Fruit fly (Drosophila melanogaster) whole organism, embryonic: ENCODE measurements around the gene Takl2.

Source experiments
- Abd-B ChIP-seq: fragments of 200-800 bp; sonication (Bioruptor generic); optimal IDR thresholded peaks from 2 replicates; lab custom pipeline; 2018; ENCODE audit warnings: missing biosample characterization, mild to moderate bottlenecking, missing genetic modification characterization, moderate library complexity
- Aef1 ChIP-seq: fragments of 200-800 bp; sonication (Bioruptor generic); IDR thresholded peaks from 3 replicates; pipeline ENCODE4 v1.3.6; 2022; ENCODE audit warnings: missing biosample characterization, missing genetic modification characterization
- Blimp-1 ChIP-seq: fragments of 200-800 bp; sonication (Bioruptor generic); optimal IDR thresholded peaks from 3 replicates; lab custom pipeline; 2018; ENCODE audit warnings: missing biosample characterization, missing genetic modification characterization, mild to moderate bottlenecking, moderate library complexity, missing genetic modification reagents
- CG1024 ChIP-seq: fragments of 200-800 bp; sonication (Bioruptor generic); IDR thresholded peaks from 2 replicates; pipeline ENCODE4 v1.3.6; 2022; ENCODE audit warnings: missing biosample characterization, missing genetic modification characterization
- CG14014 ChIP-seq: fragments of 200-800 bp; sonication (Bioruptor generic); IDR thresholded peaks from 2 replicates; pipeline ENCODE4 v1.3.6; 2022; ENCODE audit warnings: missing biosample characterization, missing genetic modification characterization
- CG17359 ChIP-seq: fragments of 200-800 bp; sonication (Bioruptor generic); optimal IDR thresholded peaks from 3 replicates; lab custom pipeline; 2018; ENCODE audit warnings: missing biosample characterization, mild to moderate bottlenecking, missing genetic modification characterization, moderate library complexity
- CG33557 ChIP-seq: fragments of 200-800 bp; sonication (Bioruptor generic); optimal IDR thresholded peaks from 2 replicates; lab custom pipeline; 2019; ENCODE audit warnings: missing biosample characterization, mild to moderate bottlenecking, missing genetic modification characterization, moderate library complexity
- CG3407 ChIP-seq: fragments of 200-800 bp; sonication (Bioruptor generic); optimal IDR thresholded peaks from 2 replicates; lab custom pipeline; 2018; ENCODE audit warnings: missing biosample characterization, mild to moderate bottlenecking, missing genetic modification characterization
- CG43689 ChIP-seq: fragments of 200-800 bp; sonication (Bioruptor generic); IDR thresholded peaks from 2 replicates; pipeline ENCODE4 v1.3.6; 2022; ENCODE audit warnings: missing biosample characterization, missing genetic modification characterization
- CG6689 ChIP-seq: fragments of 200-800 bp; sonication (Bioruptor generic); IDR thresholded peaks from 2 replicates; pipeline ENCODE4 v1.3.6; 2022; ENCODE audit warnings: missing biosample characterization, missing genetic modification characterization
- CTCF ChIP-seq: fragments of 200-800 bp; sonication (Bioruptor generic); optimal IDR thresholded peaks from 2 replicates; lab custom pipeline; 2017; ENCODE audit warnings: missing biosample characterization, mild to moderate bottlenecking, missing genetic modification characterization, moderate library complexity
- Eip74EF ChIP-seq, 2 experiments: fragments of 200-800 bp in 1 of 2; fragments of >200 bp in 1 of 2; sonication (Bioruptor generic) in 1 of 2; optimal IDR thresholded peaks; 2 replicates each; lab custom pipeline; 2017 to 2019; ENCODE audit warnings: missing biosample characterization in 2 of 2, missing genetic modification characterization in 2 of 2, mild to moderate bottlenecking in 1 of 2, moderate library complexity in 1 of 2
- Fer1 ChIP-seq: fragments of 200-800 bp; sonication (Bioruptor generic); optimal IDR thresholded peaks from 2 replicates; lab custom pipeline; 2017; ENCODE audit warnings: missing biosample characterization, mild to moderate bottlenecking, missing genetic modification characterization
- HLH54F ChIP-seq: fragments of 200-800 bp; sonication (Bioruptor generic); optimal IDR thresholded peaks from 3 replicates; lab custom pipeline; 2016; ENCODE audit warnings: missing biosample characterization, missing genetic modification characterization
- HmgD ChIP-seq: fragments of 200-800 bp; sonication (Bioruptor generic); optimal IDR thresholded peaks from 3 replicates; lab custom pipeline; 2016; ENCODE audit warnings: missing biosample characterization, missing genetic modification characterization
- Hr51 ChIP-seq, 2 experiments: fragments of 200-800 bp; sonication (Bioruptor generic); optimal IDR thresholded peaks; 2 replicates in 1 of 2; 3 replicates in 1 of 2; lab custom pipeline; 2016 to 2018; ENCODE audit warnings: missing biosample characterization in 2 of 2, missing genetic modification characterization in 2 of 2, mild to moderate bottlenecking in 1 of 2, moderate library complexity in 1 of 2
- Lhr ChIP-seq: fragments of 200-800 bp; sonication (Bioruptor generic); optimal IDR thresholded peaks from 3 replicates; lab custom pipeline; 2017; ENCODE audit warnings: mild to moderate bottlenecking, missing biosample characterization, missing genetic modification reagents, missing genetic modification characterization
- Lpt ChIP-seq: fragments of >200 bp; optimal IDR thresholded peaks from 2 replicates; lab custom pipeline; 2018; ENCODE audit warnings: missing biosample characterization, missing genetic modification characterization
- MTF-1 ChIP-seq: fragments of 200-800 bp; sonication (Bioruptor generic); optimal IDR thresholded peaks from 2 replicates; lab custom pipeline; 2018; ENCODE audit warnings: missing biosample characterization, mild to moderate bottlenecking, missing genetic modification characterization, borderline replicate concordance
- Med ChIP-seq: fragments of 200-800 bp; sonication (Bioruptor generic); peaks from one replicate; lab custom pipeline; 2016; ENCODE audit warnings: missing biosample characterization, missing genetic modification characterization, mild to moderate bottlenecking, inconsistent platforms, moderate library complexity
- Meics ChIP-seq: fragments of 200-800 bp; sonication (Bioruptor generic); optimal IDR thresholded peaks from 2 replicates; lab custom pipeline; 2017; ENCODE audit warnings: missing biosample characterization, mild to moderate bottlenecking, missing genetic modification characterization
- PHDP ChIP-seq: fragments of 200-800 bp; sonication (Bioruptor generic); optimal IDR thresholded peaks from 3 replicates; lab custom pipeline; 2018; ENCODE audit warnings: missing biosample characterization, mild to moderate bottlenecking, missing genetic modification characterization, moderate library complexity
- TFAM ChIP-seq: fragments of 200-800 bp; sonication (Bioruptor generic); optimal IDR thresholded peaks from 2 replicates; lab custom pipeline; 2017; ENCODE audit warnings: missing biosample characterization, missing genetic modification characterization, inconsistent platforms
- cg ChIP-seq: fragments of 200-800 bp; sonication (Bioruptor generic); optimal IDR thresholded peaks from 3 replicates; lab custom pipeline; 2019; ENCODE audit warnings: missing biosample characterization, mild to moderate bottlenecking, missing genetic modification characterization, moderate library complexity
- dati ChIP-seq: fragments of 200-800 bp; sonication (Bioruptor generic); IDR thresholded peaks from 2 replicates; pipeline ENCODE4 v1.3.6; 2022; ENCODE audit warnings: missing biosample characterization, missing genetic modification characterization
- gem ChIP-seq: fragments of 200-800 bp; sonication (Bioruptor generic); optimal IDR thresholded peaks from 2 replicates; lab custom pipeline; 2019; ENCODE audit warnings: missing biosample characterization, mild to moderate bottlenecking, missing genetic modification characterization, moderate library complexity
- grn ChIP-seq: fragments of 200-800 bp; sonication (Bioruptor generic); optimal IDR thresholded peaks from 3 replicates; lab custom pipeline; 2017; ENCODE audit warnings: missing biosample characterization, missing genetic modification characterization
- kah ChIP-seq: fragments of 200-800 bp; sonication (Bioruptor generic); optimal IDR thresholded peaks from 2 replicates; lab custom pipeline; 2018; ENCODE audit warnings: missing biosample characterization, mild to moderate bottlenecking, missing genetic modification characterization
- knrl ChIP-seq: fragments of 200-800 bp; sonication (Bioruptor generic); IDR thresholded peaks from 3 replicates; pipeline ENCODE4 v1.3.6; 2022; ENCODE audit warnings: missing biosample characterization, missing genetic modification characterization; ENCODE audit not compliant: partially characterized antibody
- lov ChIP-seq, 2 experiments: fragments of 200-800 bp in 1 of 2; fragments of >200 bp in 1 of 2; sonication (Bioruptor generic) in 1 of 2; IDR thresholded peaks in 1 of 2; optimal IDR thresholded peaks in 1 of 2; 2 replicates in 1 of 2; 3 replicates in 1 of 2; pipeline versions ENCODE4 v1.3.6 to Lab custom; 2017 to 2022; ENCODE audit warnings: missing biosample characterization in 1 of 2, missing genetic modification characterization in 1 of 2
- nerfin-1 ChIP-seq: fragments of 200-800 bp; sonication (Bioruptor generic); optimal IDR thresholded peaks from 3 replicates; lab custom pipeline; 2019; ENCODE audit warnings: missing biosample characterization, mild to moderate bottlenecking, missing genetic modification characterization, moderate library complexity
- nom ChIP-seq: fragments of 200-800 bp; sonication (Bioruptor generic); optimal IDR thresholded peaks from 2 replicates; lab custom pipeline; 2017; ENCODE audit warnings: missing biosample characterization, missing genetic modification characterization, mild to moderate bottlenecking, moderate library complexity, missing genetic modification reagents
- odd ChIP-seq: fragments of 200-800 bp; sonication (Bioruptor generic); optimal IDR thresholded peaks from 2 replicates; lab custom pipeline; 2017; ENCODE audit warnings: missing biosample characterization, mild to moderate bottlenecking, missing genetic modification characterization
- pnt ChIP-seq: fragments of 200-800 bp; sonication (Bioruptor generic); optimal IDR thresholded peaks from 3 replicates; lab custom pipeline; 2016; ENCODE audit warnings: missing biosample characterization, missing genetic modification characterization
- pros ChIP-seq: fragments of 200-800 bp; sonication (Bioruptor generic); optimal IDR thresholded peaks from 3 replicates; lab custom pipeline; 2019; ENCODE audit warnings: missing biosample characterization, mild to moderate bottlenecking, missing genetic modification characterization, moderate library complexity
- ranshi ChIP-seq: fragments of 200-800 bp; sonication (Bioruptor generic); IDR thresholded peaks from 2 replicates; pipeline ENCODE4 v1.3.6; 2022; ENCODE audit warnings: missing biosample characterization, missing genetic modification characterization
- row ChIP-seq: fragments of 200-800 bp; sonication (Bioruptor generic); IDR thresholded peaks from 3 replicates; pipeline ENCODE4 v1.3.6; 2022; ENCODE audit warnings: missing biosample characterization, missing genetic modification characterization
- schlank ChIP-seq: fragments of 200-800 bp; sonication (Bioruptor generic); optimal IDR thresholded peaks from 2 replicates; lab custom pipeline; 2018; ENCODE audit warnings: missing biosample characterization, mild to moderate bottlenecking, missing genetic modification characterization
- sd ChIP-seq: fragments of 200-800 bp; sonication (Bioruptor generic); optimal IDR thresholded peaks from 3 replicates; lab custom pipeline; 2018; ENCODE audit warnings: missing biosample characterization, mild to moderate bottlenecking, missing genetic modification characterization, moderate library complexity
- tup ChIP-seq: fragments of 200-800 bp; sonication (Bioruptor generic); optimal IDR thresholded peaks from 2 replicates; lab custom pipeline; 2016; ENCODE audit warnings: missing biosample characterization, mild to moderate bottlenecking, missing genetic modification characterization, moderate library complexity

Takl2 gene

dm6 chr3R:22727857-22728256 is 5.8 kb downstream of the Takl2 start (continued):
- TF ChIP-seq Lhr (GFP tag; lab: Kevin White, UChicago) = no peak
- TF ChIP-seq CG33557 (GFP tag; lab: Kevin White, UChicago) = no peak
- TF ChIP-seq Med (GFP tag; lab: Kevin White, UChicago) = peak; percentile 65
- TF ChIP-seq Blimp-1 (GFP tag; lab: Kevin White, UChicago) = no peak
- TF ChIP-seq Hr51 (GFP tag; optimal IDR thresholded peaks at IDR 0.05; lab: Kevin White, UChicago) = no peak
- no peak for TF ChIP-seq lov (optimal IDR thresholded peaks at IDR 0.05; lab: Kevin White, UChicago)
- no peak for TF ChIP-seq lov (GFP tag; IDR thresholded peaks at IDR 0.05; lab: Robert Waterston, UW)
- no peak for TF ChIP-seq CG14014 (GFP tag; lab: Robert Waterston, UW)
- no peak for TF ChIP-seq gem (tag; lab: Kevin White, UChicago)
- TF ChIP-seq MTF-1 (GFP tag; lab: Kevin White, UChicago) = no peak
- no peak for TF ChIP-seq CG43689 (GFP tag; lab: Robert Waterston, UW)
- no peak for TF ChIP-seq ranshi (GFP tag; lab: Robert Waterston, UW)
- TF ChIP-seq pros (GFP tag; lab: Kevin White, UChicago) = no peak
- TF ChIP-seq Abd-B = no peak
- no peak for TF ChIP-seq Fer1 (GFP tag; lab: Kevin White, UChicago)
- no peak for TF ChIP-seq CG3407 (GFP tag; lab: Kevin White, UChicago)
- TF ChIP-seq kah (GFP tag; lab: Kevin White, UChicago) = no peak
- TF ChIP-seq Aef1 = no peak
- no peak for TF ChIP-seq TFAM (GFP tag; lab: Kevin White, UChicago)
- TF ChIP-seq CG1024 (GFP tag; lab: Robert Waterston, UW) = no peak
- TF ChIP-seq pnt (GFP tag; lab: Kevin White, UChicago) = no peak
- no peak for TF ChIP-seq nom (GFP tag; lab: Kevin White, UChicago)
- TF ChIP-seq HLH54F = no peak
- no peak for TF ChIP-seq dati
- TF ChIP-seq tup = no peak
- no peak for TF ChIP-seq schlank
- TF ChIP-seq CG17359 (tag; lab: Kevin White, UChicago) = peak; percentile 13
- no peak for TF ChIP-seq Meics
- peak; percentile 17; the same call in 1 of the 2 replicates for TF ChIP-seq CG6689
- no peak for TF ChIP-seq PHDP (tag; lab: Kevin White, UChicago)
- TF ChIP-seq row (GFP tag; lab: Robert Waterston, UW) = 0 out of 3 replicates have a peak, but pooled peaks have one; percentile 13
- no peak for TF ChIP-seq CTCF (GFP tag; lab: Kevin White, UChicago)

dm6 chr3R:22727456-22727833 is 6.2 kb downstream of the Takl2 start:
- no peak for TF ChIP-seq odd (GFP tag; lab: Kevin White, UChicago)
- TF ChIP-seq grn (GFP tag; lab: Kevin White, UChicago) = no peak
- peak; percentile 71 for TF ChIP-seq cg (GFP tag; lab: Kevin White, UChicago)
- TF ChIP-seq HmgD (GFP tag; lab: Kevin White, UChicago) = peak; percentile 27
- TF ChIP-seq Eip74EF (GFP tag; optimal IDR thresholded peaks at IDR 0.05; lab: Kevin White, UChicago) = peak in 1 of 2 experiments; percentile 70
- peak; percentile 28 for TF ChIP-seq sd
- TF ChIP-seq knrl = no peak
- TF ChIP-seq nerfin-1 = peak; percentile 41
- TF ChIP-seq Lpt = no peak
- TF ChIP-seq, all 482 proteins: peak for 5
